Fruit fly (Drosophila melanogaster): Measurements from ENCODE around the gene hid.

The hid gene

dm6 chr3L:18188473-18189087, 3.1 kb upstream of the hid start:
- TF ChIP-seq zen (tag; optimal IDR thresholded peaks at IDR 0.05), result peak; percentile 18
- TF ChIP-seq ci (GFP tag; IDR thresholded peaks at IDR 0.05), result peak; percentile 25; the same call in 1 of the 3 replicates
- TF ChIP-seq chm (GFP tag; IDR thresholded peaks at IDR 0.05), result 0 out of 2 replicates have a peak, but pooled peaks have one; percentile 33
- TF ChIP-seq vvl (GFP tag; IDR thresholded peaks at IDR 0.05), result peak; percentile 37
- TF ChIP-seq CG1832 (GFP tag; optimal IDR thresholded peaks at IDR 0.05), result peak; percentile 48
- no peak for TF ChIP-seq TFAM (GFP tag; optimal IDR thresholded peaks at IDR 0.05)
- 0 out of 2 replicates have a peak, but pooled peaks have one; percentile 27 for TF ChIP-seq stc (GFP tag; IDR thresholded peaks at IDR 0.05)
- TF ChIP-seq Med (GFP tag), result peak; percentile 67
- TF ChIP-seq CG8944 (GFP tag; optimal IDR thresholded peaks at IDR 0.05), result no peak
- peak; percentile 38 for TF ChIP-seq cad (GFP tag; optimal IDR thresholded peaks at IDR 0.05)
- TF ChIP-seq Hr78 (GFP tag; optimal IDR thresholded peaks at IDR 0.05), result peak in 1 of 2 experiments; percentile 30
- peak; percentile 76; the same call in 2 of the 3 replicates for TF ChIP-seq CG2199 (GFP tag; IDR thresholded peaks at IDR 0.05)
- peak; percentile 75 for TF ChIP-seq Ets65A (GFP tag)
- peak; percentile 78 for TF ChIP-seq CG4360 (GFP tag; IDR thresholded peaks at IDR 0.05)
- peak; percentile 61; the same call in 1 of the 2 replicates for TF ChIP-seq crol (GFP tag; IDR thresholded peaks at IDR 0.05)
- no peak for TF ChIP-seq wor (GFP tag; IDR thresholded peaks at IDR 0.05)
- TF ChIP-seq sens (GFP tag), result peak; percentile 60
- no peak for TF ChIP-seq CG13296 (GFP tag; optimal IDR thresholded peaks at IDR 0.05)
- no peak for TF ChIP-seq usp (GFP tag; optimal IDR thresholded peaks at IDR 0.05)
- TF ChIP-seq CG1529 (GFP tag; optimal IDR thresholded peaks at IDR 0.05), result no peak
- peak; percentile 14 for TF ChIP-seq sqz (GFP tag; optimal IDR thresholded peaks at IDR 0.05)
- peak; percentile 67 for TF ChIP-seq ewg (GFP tag; optimal IDR thresholded peaks at IDR 0.05)
- no peak for TF ChIP-seq CG2116 (GFP tag; optimal IDR thresholded peaks at IDR 0.05)
- no peak for TF ChIP-seq Chrac-16 (GFP tag; optimal IDR thresholded peaks at IDR 0.05)
- peak in 1 of 2 experiments; percentile 9 for TF ChIP-seq Pdp1 (GFP tag; optimal IDR thresholded peaks at IDR 0.05)
- no peak for TF ChIP-seq CG18599 (GFP tag; optimal IDR thresholded peaks at IDR 0.05)

dm6 chr3L:18187472-18188089, 2.1 kb upstream of the hid start:
- 0 out of 3 replicates have a peak, but pooled peaks have one; percentile 32 for TF ChIP-seq CG2199 (GFP tag; IDR thresholded peaks at IDR 0.05)
- no peak for TF ChIP-seq CG3726 (GFP tag; IDR thresholded peaks at IDR 0.05)
- no peak for TF ChIP-seq corto (GFP tag; optimal IDR thresholded peaks at IDR 0.05)
- no peak for TF ChIP-seq onecut (GFP tag; IDR thresholded peaks at IDR 0.05)
- TF ChIP-seq mirr (GFP tag; optimal IDR thresholded peaks at IDR 0.05), result no peak
- 0 out of 3 replicates have a peak, but pooled peaks have one; percentile 9 for TF ChIP-seq ci (GFP tag; IDR thresholded peaks at IDR 0.05)
- no peak for TF ChIP-seq HLHmδ (GFP tag; optimal IDR thresholded peaks at IDR 0.05)
- peak; percentile 94 for TF ChIP-seq p53 (GFP tag; optimal IDR thresholded peaks at IDR 0.05)
- peak; percentile 2 for TF ChIP-seq sqz (GFP tag; optimal IDR thresholded peaks at IDR 0.05)

dm6 chr3L:18186779-18187178, 1.3 kb upstream of the hid start:
- TF ChIP-seq Dp (GFP tag; optimal IDR thresholded peaks at IDR 0.05) (peak; percentile 8), CG32532 (GFP tag; IDR thresholded peaks at IDR 0.05) (no peak), Trl (optimal IDR thresholded peaks at IDR 0.05) (peak; percentile 21 to 61), Trl (GFP tag; optimal IDR thresholded peaks at IDR 0.05) (no peak), ind (GFP tag; optimal IDR thresholded peaks at IDR 0.05) (no peak), zen (tag; optimal IDR thresholded peaks at IDR 0.05) (peak; percentile 28), CG3995 (GFP tag; optimal IDR thresholded peaks at IDR 0.05) (no peak), wdn (GFP tag; IDR thresholded peaks at IDR 0.05) (no peak), Fer2 (tag; optimal IDR thresholded peaks at IDR 0.05) (no peak), bigmax (GFP tag; optimal IDR thresholded peaks at IDR 0.05) (no peak), fd3F (GFP tag; optimal IDR thresholded peaks at IDR 0.05) (no peak), CG10209 (GFP tag; optimal IDR thresholded peaks at IDR 0.05) (no peak), CG1832 (GFP tag; optimal IDR thresholded peaks at IDR 0.05) (peak; percentile 66), CG8924 (tag; optimal IDR thresholded peaks at IDR 0.05) (peak; percentile 12), NC2β (GFP tag; optimal IDR thresholded peaks at IDR 0.05) (no peak), crol (GFP tag; IDR thresholded peaks at IDR 0.05) (peak; percentile 76), CG15011 (GFP tag; optimal IDR thresholded peaks at IDR 0.05) (no peak)

Measured in whole organism, embryonic.